Worm (Caenorhabditis elegans): Measurements from ENCODE around the gene lim-8.
A peak's percentile ranks its signal among the peaks of the same experiment; 100 is the strongest.

The lim-8 gene

DNA sequence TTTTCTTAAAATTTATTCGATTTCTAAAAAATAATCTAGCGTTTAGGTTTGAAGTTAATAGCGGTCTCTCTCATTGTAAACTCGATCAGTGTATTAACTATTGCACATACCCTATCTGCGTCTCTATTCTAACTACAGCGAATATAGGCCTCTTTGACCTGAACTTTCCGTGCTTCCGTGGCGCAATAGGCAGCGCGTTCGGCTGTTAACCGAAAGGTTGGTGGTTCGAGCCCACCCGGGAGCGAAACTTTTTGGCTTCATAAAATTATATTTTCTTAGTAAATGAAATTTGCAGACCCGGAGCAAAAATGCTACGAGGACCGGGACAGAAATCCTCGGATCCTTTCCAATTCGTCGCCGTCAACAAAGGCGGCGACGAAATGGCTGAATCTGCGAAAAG is 2.8 kb downstream of the lim-8 start (continued):
- TF ChIP-seq attf-3 (GFP tag; conservative IDR thresholded peaks at IDR 0.05) (peak; percentile 26; the same call in 1 of the 2 replicates), B0019.2 (GFP tag; conservative IDR thresholded peaks at IDR 0.05) (no peak), die-1 (tag; optimal IDR thresholded peaks at IDR 0.05) (peak; percentile 69), C17E4.6 (GFP tag; IDR thresholded peaks at IDR 0.05) (no peak), lsl-1 (GFP tag; optimal IDR thresholded peaks at IDR 0.05) (peak; percentile 9), B0261.1 (tag; optimal IDR thresholded peaks at IDR 0.05) (peak; percentile 76), nhr-27 (tag; optimal IDR thresholded peaks at IDR 0.05) (no peak), C06A6.2 (GFP tag; conservative IDR thresholded peaks at IDR 0.05) (no peak), nfyb-1 (GFP tag; IDR thresholded peaks at IDR 0.05) (peak; percentile 70; the same call in 1 of the 2 replicates), ama-1 (optimal IDR thresholded peaks at IDR 0.05) (no peak), ama-1 (GFP tag; optimal IDR thresholded peaks at IDR 0.05) (peak in 1 of 2 experiments; percentile 74), F23B12.7 (tag; optimal IDR thresholded peaks at IDR 0.05; ENCODE audit: insufficient read depth) (peak; percentile 70), athp-1 (tag; optimal IDR thresholded peaks at IDR 0.05) (peak; percentile 10), lag-1 (GFP tag; IDR thresholded peaks at IDR 0.05) (no peak), rpc-1 (optimal IDR thresholded peaks at IDR 0.05) (peak; percentile 61), rpc-1 (tag; optimal IDR thresholded peaks at IDR 0.05) (peak; percentile 77), snpc-1.3 (tag; optimal IDR thresholded peaks at IDR 0.05; ENCODE audit: insufficient read depth) (peak; percentile 35), T07F8.4 (tag; optimal IDR thresholded peaks at IDR 0.05) (peak; percentile 12), nhr-90 (tag; optimal IDR thresholded peaks at IDR 0.05) (peak; percentile 46)

DNA sequence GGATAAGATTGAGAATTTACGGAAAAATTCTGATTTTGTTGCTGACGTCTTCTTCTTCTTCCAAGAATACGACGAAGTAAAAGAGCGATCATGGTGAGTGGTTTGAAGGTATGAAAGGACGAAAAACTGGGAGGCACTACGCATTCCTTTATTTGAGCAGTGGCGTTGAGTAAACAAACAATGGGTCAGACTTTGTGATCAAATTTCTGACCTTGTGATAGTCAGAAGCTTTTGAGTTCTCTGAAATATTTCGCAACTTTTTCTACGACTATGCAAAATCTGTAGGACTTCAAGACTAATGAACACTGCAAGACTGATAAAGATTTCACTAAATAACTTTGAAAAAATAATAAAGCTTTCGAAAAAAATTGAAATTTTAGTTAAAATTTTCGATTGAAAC is 14.3 kb downstream of the lim-8 start, which contains the start of gene F28F5.4:
Gene F28F5.4, minus strand, starts transcription at position 104 of the 400 bp plus-strand sequence.
- 0 out of 2 replicates have a peak, but pooled peaks have one; percentile 20 for TF ChIP-seq cebp-1 (GFP tag; IDR thresholded peaks at IDR 0.05)
- TF ChIP-seq cebp-1 (tag; optimal IDR thresholded peaks at IDR 0.05): peak; percentile 85
- no peak for TF ChIP-seq tbp1 (GFP tag; optimal IDR thresholded peaks at IDR 0.05)

DNA sequence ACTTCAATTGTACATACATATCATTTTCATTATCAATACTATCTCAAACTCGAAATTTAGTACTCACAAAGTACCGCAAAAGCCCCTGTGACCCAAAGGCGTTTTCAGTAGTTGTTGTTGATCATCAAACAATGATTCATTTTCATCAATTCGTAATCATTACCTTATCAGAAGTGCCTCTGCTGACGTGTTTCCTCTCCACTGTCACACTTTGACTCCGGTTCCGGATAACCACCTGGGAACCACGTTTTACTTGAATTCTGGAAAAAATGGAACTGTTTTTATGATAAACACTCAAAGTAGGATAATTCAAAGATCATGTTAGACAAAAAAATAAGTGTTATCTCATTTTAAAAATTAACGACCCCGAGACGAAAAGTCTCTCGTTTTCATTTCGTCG is 15.4 kb downstream of the lim-8 start:
- peak; percentile 25 for TF ChIP-seq nhr-80 (tag; optimal IDR thresholded peaks at IDR 0.05)
- TF ChIP-seq sptf-2 (GFP tag; optimal IDR thresholded peaks at IDR 0.05): no peak
- 0 out of 2 replicates have a peak, but pooled peaks have one; percentile 17 for TF ChIP-seq egl-44 (GFP tag; IDR thresholded peaks at IDR 0.05)

DNA sequence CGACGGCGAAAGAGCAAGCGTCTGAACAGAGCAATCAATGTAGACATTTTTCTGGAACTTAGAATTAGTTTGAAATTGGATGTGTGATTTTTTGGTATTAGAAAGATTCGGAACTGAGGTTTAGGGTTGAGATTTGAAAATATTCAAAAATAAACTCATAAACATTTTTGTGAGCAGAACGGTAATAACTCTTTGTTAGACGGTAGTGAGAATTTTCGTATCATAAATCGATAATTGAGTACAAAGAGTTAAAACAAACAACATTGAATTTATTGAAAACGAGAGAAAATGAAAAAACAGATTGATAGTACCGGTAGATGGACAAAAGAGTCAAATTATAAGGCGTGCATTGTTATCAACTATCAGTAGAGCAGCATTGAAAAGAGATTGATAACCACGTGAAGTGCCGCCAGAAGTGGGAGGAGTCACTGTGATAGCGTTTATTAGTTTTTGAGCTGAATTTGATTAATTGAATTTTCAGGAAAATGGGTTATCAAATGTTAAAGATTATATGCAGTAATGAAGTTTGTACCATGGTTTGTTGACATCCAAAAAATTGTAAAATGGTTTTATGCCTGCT is 16.8 kb downstream of the lim-8 start, which contains the start of gene F28F5.6:
Gene F28F5.6, minus strand, starts transcription at position 51 of the 580 bp plus-strand sequence.
- TF ChIP-seq nhr-80 (tag; optimal IDR thresholded peaks at IDR 0.05) (peak; percentile 43), mes-4 (tag; optimal IDR thresholded peaks at IDR 0.05) (no peak), madf-3 (GFP tag; IDR thresholded peaks at IDR 0.05) (no peak), hsf-1 (GFP tag; IDR thresholded peaks at IDR 0.05) (no peak), B0035.1 (tag; optimal IDR thresholded peaks at IDR 0.05) (no peak), ceh-58 (GFP tag; IDR thresholded peaks at IDR 0.05) (no peak), madf-10 (tag; optimal IDR thresholded peaks at IDR 0.05) (no peak), D2030.7 (GFP tag; IDR thresholded peaks at IDR 0.05) (no peak)

- TF ChIP-seq chd-7 (tag; optimal IDR thresholded peaks at IDR 0.05): no peak
- 0 out of 2 replicates have a peak, but pooled peaks have one; percentile 31 for TF ChIP-seq hmg-1.2 (GFP tag; IDR thresholded peaks at IDR 0.05)
Observed at ce11 chrIII:6820343-6820985, 17.9 kb downstream of the lim-8 start, which contains the start of gene ten-1. TSS of gene ten-1 (plus strand) at chrIII:6820935.

Measured in whole organism, young adult.